Fruit fly (Drosophila melanogaster) whole organism, embryonic: ENCODE measurements around the gene corn.

Experiments used
- CG11085 ChIP-seq: fragments of 200-800 bp; sonication (Bioruptor generic); IDR thresholded peaks from 2 replicates; pipeline ENCODE4 v1.3.6; 2022; ENCODE audit warnings: missing biosample characterization, missing genetic modification characterization
- CG16813 ChIP-seq: fragments of 200-800 bp; sonication (Bioruptor generic); IDR thresholded peaks from 3 replicates; pipeline ENCODE4 v1.3.6; 2022; ENCODE audit warnings: missing biosample characterization, missing genetic modification characterization; ENCODE audit not compliant: partially characterized antibody
- CG17612 ChIP-seq: fragments of 200-800 bp; sonication (Bioruptor generic); IDR thresholded peaks from 2 replicates; pipeline ENCODE4 v1.3.6; 2022; ENCODE audit warnings: missing biosample characterization, missing genetic modification characterization
- CG3847 ChIP-seq: fragments of 200-800 bp; sonication (Bioruptor generic); IDR thresholded peaks from 2 replicates; pipeline ENCODE4 v1.3.6; 2022; ENCODE audit warnings: missing biosample characterization, missing genetic modification characterization
- CG4282 ChIP-seq: fragments of 200-800 bp; sonication (Bioruptor generic); optimal IDR thresholded peaks from 2 replicates; lab custom pipeline; 2016; ENCODE audit warnings: missing biosample characterization, missing genetic modification characterization
- CG4820 ChIP-seq: fragments of 200-800 bp; sonication (Bioruptor generic); optimal IDR thresholded peaks from 3 replicates; lab custom pipeline; 2016; ENCODE audit warnings: missing biosample characterization, missing genetic modification characterization
- CG6791 ChIP-seq: fragments of 200-800 bp; sonication (Bioruptor generic); IDR thresholded peaks from 3 replicates; pipeline ENCODE4 v1.3.6; 2022; ENCODE audit warnings: missing biosample characterization, missing genetic modification characterization; ENCODE audit not compliant: partially characterized antibody
- CG6813 ChIP-seq: fragments of 200-800 bp; sonication (Bioruptor generic); optimal IDR thresholded peaks from 2 replicates; lab custom pipeline; 2017; ENCODE audit warnings: missing biosample characterization, missing genetic modification characterization, mild to moderate bottlenecking, moderate library complexity, missing genetic modification reagents
- CG8290 ChIP-seq, 3 experiments: fragments of 200-800 bp; sonication (Bioruptor generic); optimal IDR thresholded peaks; 2 replicates each; lab custom pipeline; 2016 to 2019; ENCODE audit warnings: missing biosample characterization in 3 of 3, missing genetic modification characterization in 3 of 3, mild to moderate bottlenecking in 2 of 3, moderate library complexity in 1 of 3
- Dek ChIP-seq: fragments of 200-800 bp; sonication (Bioruptor generic); optimal IDR thresholded peaks from 3 replicates; lab custom pipeline; 2019; ENCODE audit warnings: missing biosample characterization, mild to moderate bottlenecking, missing genetic modification characterization, moderate library complexity
- Dfd ChIP-seq, 2 experiments: fragments of >200 bp; optimal IDR thresholded peaks; 2 replicates each; lab custom pipeline; 2017; ENCODE audit warnings: missing biosample characterization in 2 of 2, missing genetic modification characterization in 2 of 2
- Ets97D ChIP-seq: fragments of 200-800 bp; sonication (Bioruptor generic); optimal IDR thresholded peaks from 3 replicates; lab custom pipeline; 2016; ENCODE audit warnings: missing biosample characterization, missing genetic modification characterization
- Optix ChIP-seq: fragments of 200-800 bp; sonication (Bioruptor generic); IDR thresholded peaks from 3 replicates; pipeline ENCODE4 v1.3.6; 2022; ENCODE audit warnings: missing biosample characterization, missing genetic modification characterization
- Ptx1 ChIP-seq: fragments of 200-800 bp; sonication (Bioruptor generic); IDR thresholded peaks from 2 replicates; pipeline ENCODE4 v1.3.6; 2022; ENCODE audit warnings: missing biosample characterization, missing genetic modification characterization
- Stat92E ChIP-seq, 3 experiments: fragments of >200 bp in 2 of 3; fragments of 200-800 bp in 1 of 3; sonication (Bioruptor generic) in 1 of 3; optimal IDR thresholded peaks; 2 replicates each; lab custom pipeline; 2017 to 2019; ENCODE audit warnings: missing biosample characterization in 3 of 3, missing genetic modification characterization in 3 of 3, mild to moderate bottlenecking in 1 of 3, moderate library complexity in 1 of 3
- Xbp1 ChIP-seq: fragments of 200-800 bp; sonication (Bioruptor generic); optimal IDR thresholded peaks from 3 replicates; lab custom pipeline; 2016; ENCODE audit warnings: missing biosample characterization, mild to moderate bottlenecking, missing genetic modification characterization
- az2 ChIP-seq: fragments of 200-800 bp; sonication (Bioruptor generic); optimal IDR thresholded peaks from 3 replicates; lab custom pipeline; 2016; ENCODE audit warnings: missing biosample characterization, missing genetic modification characterization
- bbx ChIP-seq: fragments of 200-800 bp; sonication (Bioruptor generic); IDR thresholded peaks from 2 replicates; pipeline ENCODE4 v1.3.6; 2022; ENCODE audit warnings: missing biosample characterization, missing genetic modification characterization; ENCODE audit not compliant: partially characterized antibody
- btn ChIP-seq: fragments of 200-800 bp; sonication (Bioruptor generic); optimal IDR thresholded peaks from 2 replicates; lab custom pipeline; 2016; ENCODE audit warnings: missing biosample characterization, missing genetic modification characterization
- danr ChIP-seq: fragments of 200-800 bp; sonication (Bioruptor generic); IDR thresholded peaks from 2 replicates; pipeline ENCODE4 v1.3.6; 2022; ENCODE audit warnings: missing biosample characterization, missing genetic modification characterization
- grau ChIP-seq: fragments of 200-800 bp; optimal IDR thresholded peaks from 3 replicates; lab custom pipeline; 2019; ENCODE audit warnings: missing biosample characterization, mild to moderate bottlenecking, missing genetic modification characterization, moderate library complexity
- hbn ChIP-seq: fragments of 200-800 bp; sonication (Bioruptor generic); IDR thresholded peaks from 2 replicates; pipeline ENCODE4 v1.3.6; 2022; ENCODE audit warnings: missing biosample characterization, missing genetic modification characterization; ENCODE audit not compliant: partially characterized antibody
- her ChIP-seq: fragments of 200-800 bp; sonication (Bioruptor generic); optimal IDR thresholded peaks from 2 replicates; lab custom pipeline; 2016; ENCODE audit warnings: missing biosample characterization, missing genetic modification characterization
- mld ChIP-seq: fragments of 200-800 bp; sonication (Bioruptor generic); IDR thresholded peaks from 3 replicates; pipeline ENCODE4 v1.3.6; 2022; ENCODE audit warnings: missing biosample characterization, missing genetic modification characterization; ENCODE audit not compliant: partially characterized antibody
- nom ChIP-seq: fragments of 200-800 bp; sonication (Bioruptor generic); optimal IDR thresholded peaks from 2 replicates; lab custom pipeline; 2017; ENCODE audit warnings: missing biosample characterization, missing genetic modification characterization, mild to moderate bottlenecking, moderate library complexity, missing genetic modification reagents
- odd ChIP-seq: fragments of 200-800 bp; sonication (Bioruptor generic); optimal IDR thresholded peaks from 2 replicates; lab custom pipeline; 2017; ENCODE audit warnings: missing biosample characterization, mild to moderate bottlenecking, missing genetic modification characterization
- prd ChIP-seq, 3 experiments: fragments of >200 bp in 2 of 3; fragments of 200-800 bp in 1 of 3; sonication (Bioruptor generic) in 1 of 3; optimal IDR thresholded peaks in 2 of 3; IDR thresholded peaks in 1 of 3; 2 replicates in 2 of 3; 3 replicates in 1 of 3; pipeline versions ENCODE4 v1.3.6 to Lab custom; 2017 to 2022; ENCODE audit warnings: missing biosample characterization in 1 of 3, missing genetic modification characterization in 1 of 3
- pum ChIP-seq: fragments of 200-800 bp; sonication (Bioruptor generic); optimal IDR thresholded peaks from 2 replicates; lab custom pipeline; 2016; ENCODE audit warnings: missing biosample characterization, missing genetic modification characterization
- seq ChIP-seq: fragments of 200-800 bp; sonication (Bioruptor generic); IDR thresholded peaks from 2 replicates; pipeline ENCODE4 v1.3.6; 2022; ENCODE audit warnings: missing biosample characterization, missing genetic modification characterization
- sqz ChIP-seq: fragments of 200-800 bp; sonication (Bioruptor generic); optimal IDR thresholded peaks from 3 replicates; lab custom pipeline; 2018; ENCODE audit warnings: missing biosample characterization, mild to moderate bottlenecking, missing genetic modification characterization
- tgo ChIP-seq: fragments of 200-800 bp; sonication (Bioruptor generic); IDR thresholded peaks from 3 replicates; pipeline ENCODE4 v1.3.6; 2022; ENCODE audit warnings: missing biosample characterization, missing genetic modification characterization
- tup ChIP-seq: fragments of 200-800 bp; sonication (Bioruptor generic); optimal IDR thresholded peaks from 2 replicates; lab custom pipeline; 2016; ENCODE audit warnings: missing biosample characterization, mild to moderate bottlenecking, missing genetic modification characterization, moderate library complexity
- vfl ChIP-seq: fragments of 200-800 bp; sonication (Bioruptor generic); optimal IDR thresholded peaks from 2 replicates; lab custom pipeline; 2016; ENCODE audit warnings: missing biosample characterization, missing genetic modification characterization
- z ChIP-seq: fragments of 200-800 bp; sonication (Bioruptor generic); IDR thresholded peaks from 3 replicates; pipeline ENCODE4 v1.3.6; 2022; ENCODE audit warnings: missing biosample characterization, missing genetic modification characterization

Gene corn

DNA sequence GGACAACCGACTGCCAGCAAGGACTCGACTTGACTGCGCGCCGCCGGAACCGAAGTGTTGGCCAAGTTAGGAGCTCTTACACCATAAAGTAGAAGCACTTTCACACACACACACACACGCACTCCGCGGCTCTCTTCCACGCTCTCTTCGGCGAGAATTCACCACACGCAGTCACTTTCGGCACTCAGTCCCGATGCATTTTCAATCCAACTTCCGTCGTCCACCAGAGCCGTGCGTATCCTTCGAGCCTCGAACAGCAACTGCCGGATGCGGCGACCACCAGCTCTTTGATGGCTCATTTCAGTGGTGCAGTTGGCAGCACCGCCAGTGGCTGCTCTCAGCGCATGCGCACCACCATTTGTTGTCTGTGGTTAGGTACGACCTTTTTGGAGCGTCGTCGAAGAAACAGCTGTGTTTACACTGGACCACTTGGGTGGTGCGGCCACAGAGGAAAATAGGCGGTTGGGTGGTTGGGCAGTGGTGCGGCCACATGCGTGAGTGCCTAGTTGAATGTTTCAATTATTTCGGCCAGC is 32.9 kb upstream of the corn start, which contains the start of gene Dscam2 (continued):
- TF ChIP-seq Xbp1 (GFP tag; lab: Kevin White, UChicago) = no peak
- TF ChIP-seq CG4282 (GFP tag; lab: Kevin White, UChicago) = no peak
- no peak for TF ChIP-seq pum (GFP tag; lab: Kevin White, UChicago)
- TF ChIP-seq CG3847 (GFP tag; lab: Robert Waterston, UW) = 0 out of 2 replicates have a peak, but pooled peaks have one; percentile 21
- TF ChIP-seq Ets97D (GFP tag; lab: Kevin White, UChicago) = no peak
- no peak for TF ChIP-seq danr
- TF ChIP-seq seq (GFP tag; lab: Robert Waterston, UW) = no peak
- TF ChIP-seq vfl = no peak
- TF ChIP-seq mld (GFP tag; lab: Robert Waterston, UW) = no peak
- no peak for TF ChIP-seq prd (optimal IDR thresholded peaks at IDR 0.05; lab: Kevin White, UChicago)
- no peak for TF ChIP-seq prd (GFP tag; IDR thresholded peaks at IDR 0.05; lab: Robert Waterston, UW)
- TF ChIP-seq Optix (GFP tag; lab: Robert Waterston, UW) = no peak
- no peak for TF ChIP-seq az2 (GFP tag; lab: Kevin White, UChicago)
- TF ChIP-seq grau (tag; lab: Kevin White, UChicago) = no peak
- TF ChIP-seq z (GFP tag; lab: Robert Waterston, UW) = no peak
- no peak for TF ChIP-seq tgo (GFP tag; lab: Robert Waterston, UW)
- TF ChIP-seq Dek (tag; lab: Kevin White, UChicago) = no peak
- TF ChIP-seq tup = no peak
- TF ChIP-seq btn (GFP tag; lab: Kevin White, UChicago) = no peak
- no peak for TF ChIP-seq her (GFP tag; lab: Kevin White, UChicago)
- TF ChIP-seq CG11085 (GFP tag; lab: Robert Waterston, UW) = no peak

DNA sequence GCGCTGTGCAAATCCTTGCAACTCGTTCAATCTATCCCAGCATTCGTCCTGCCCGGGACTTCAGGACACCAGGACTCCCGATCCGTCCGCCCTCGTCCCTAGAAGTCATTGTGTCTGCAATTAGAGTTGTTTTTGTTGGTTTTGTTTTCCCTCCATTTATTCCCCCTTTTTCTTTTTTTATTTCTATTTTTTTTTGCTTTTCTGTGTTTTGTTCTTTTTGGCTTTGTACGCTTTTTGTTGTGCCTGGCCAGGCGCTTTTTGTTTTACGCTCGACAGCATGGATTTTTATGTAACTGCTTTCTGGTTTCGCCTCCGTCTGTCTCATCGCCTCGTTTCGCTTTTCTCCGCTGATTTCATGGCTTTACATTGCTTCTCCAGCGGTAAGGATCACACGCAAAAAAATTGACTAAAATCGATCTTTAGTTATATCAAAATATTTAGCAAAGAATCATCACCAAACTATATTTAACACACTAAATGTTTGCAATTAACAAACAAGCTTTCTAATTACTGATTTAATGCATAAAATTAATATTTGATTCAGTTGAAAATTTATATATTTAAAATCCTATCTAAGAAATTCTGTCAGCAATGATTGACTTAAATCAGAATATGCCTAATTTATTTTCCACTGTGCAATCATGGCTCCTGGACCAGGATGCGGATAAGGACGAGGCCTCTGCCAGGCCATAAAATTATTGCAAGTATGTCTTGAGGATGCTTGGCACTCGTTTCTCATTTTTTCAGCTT is 28.0 kb upstream of the corn start:
- no peak for TF ChIP-seq Stat92E (GFP tag; optimal IDR thresholded peaks at IDR 0.05; lab: Kevin White, UChicago)
- TF ChIP-seq nom = peak; percentile 68

DNA sequence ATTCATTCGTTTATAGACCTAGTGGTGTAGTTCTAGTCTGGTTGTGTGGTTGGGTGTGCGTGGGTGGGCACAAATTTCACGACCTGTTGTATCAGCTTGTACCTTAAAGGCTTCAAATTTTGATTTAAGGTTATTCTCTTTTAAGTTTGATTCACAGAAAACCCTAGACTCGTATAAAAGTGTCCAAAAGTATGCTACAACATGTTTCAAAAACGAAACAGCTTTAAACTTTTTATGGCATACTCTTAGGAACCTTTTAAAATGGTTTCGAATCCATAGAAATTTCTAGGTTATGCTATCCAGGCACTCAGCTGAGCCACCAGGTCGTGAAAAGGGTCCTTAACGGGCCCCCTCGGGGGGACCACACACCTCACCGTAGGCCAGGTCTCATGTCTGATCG is 5.1 kb upstream of the corn start:
- no peak for TF ChIP-seq sqz (GFP tag; lab: Kevin White, UChicago)
- TF ChIP-seq CG8290 (GFP tag; optimal IDR thresholded peaks at IDR 0.05; lab: Kevin White, UChicago) = no peak
- TF ChIP-seq CG8290 (tag; optimal IDR thresholded peaks at IDR 0.05; lab: Kevin White, UChicago) = peak in 1 of 2 experiments; percentile 52
- no peak for TF ChIP-seq CG4820 (GFP tag; lab: Kevin White, UChicago)
- no peak for TF ChIP-seq odd (GFP tag; lab: Kevin White, UChicago)
- TF ChIP-seq Ptx1 (GFP tag; lab: Robert Waterston, UW) = no peak
- peak; percentile 71; the same call in 1 of the 2 replicates for TF ChIP-seq CG17612 (GFP tag; lab: Robert Waterston, UW)

DNA sequence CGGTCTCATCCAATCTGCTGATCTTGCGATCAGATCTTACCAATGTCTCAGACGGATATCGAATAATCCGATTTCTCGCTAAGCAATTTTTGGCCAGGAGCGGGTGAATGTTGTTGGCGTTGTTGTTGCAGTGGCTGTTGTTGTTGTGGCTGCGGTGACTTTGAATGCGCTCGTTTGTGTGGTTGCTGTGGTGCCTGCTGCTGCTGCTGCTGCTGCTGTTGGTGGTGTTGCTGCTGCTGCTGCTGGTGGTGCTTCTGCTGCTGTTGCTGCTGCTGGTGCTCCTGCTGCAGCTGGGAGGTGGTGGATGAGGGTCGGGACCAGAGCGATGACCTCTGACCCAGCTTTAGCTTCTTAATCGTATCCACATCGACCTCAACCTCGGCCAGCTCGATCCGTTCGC is 4.4 kb upstream of the corn start:
- TF ChIP-seq bbx (no peak), CG6813 (GFP tag; lab: Kevin White, UChicago) (no peak), Dfd (GFP tag; optimal IDR thresholded peaks at IDR 0.05; lab: Kevin White, UChicago) (peak in 1 of 2 experiments; percentile 8), hbn (GFP tag; lab: Robert Waterston, UW) (no peak), CG6791 (GFP tag; lab: Robert Waterston, UW) (no peak), CG16813 (GFP tag; lab: Robert Waterston, UW) (0 out of 3 replicates have a peak, but pooled peaks have one; percentile 14)
